Worm (Caenorhabditis elegans) whole organism, L3 larva: ENCODE measurements around the gene nhr-213.

ENCODE experiments used
- aly-2 ChIP-seq: fragments of 150-350 bp; optimal IDR thresholded peaks from 2 replicates; lab custom pipeline; 2014; ENCODE audit warnings: missing biosample characterization, missing genetic modification characterization
- egl-27 ChIP-seq: sonication (generic microtip); optimal IDR thresholded peaks from 4 replicates; lab custom pipeline; 2017; ENCODE audit warnings: missing biosample characterization, missing genetic modification reagents, missing genetic modification characterization
- egl-5 ChIP-seq: fragments of 150-350 bp; optimal IDR thresholded peaks from 2 replicates; lab custom pipeline; 2017; ENCODE audit warnings: missing biosample characterization, missing genetic modification reagents, missing genetic modification characterization, inconsistent platforms
- fos-1 ChIP-seq: fragments of 150-350 bp; optimal IDR thresholded peaks from 2 replicates; lab custom pipeline; 2014; ENCODE audit warnings: missing biosample characterization, missing genetic modification characterization
- nhr-237 ChIP-seq: fragments of 150-350 bp; optimal IDR thresholded peaks from 2 replicates; lab custom pipeline; 2014; ENCODE audit warnings: missing biosample characterization, missing genetic modification characterization
- nhr-25 ChIP-seq: sonication (generic microtip); optimal IDR thresholded peaks from 2 replicates; lab custom pipeline; 2017; ENCODE audit warnings: missing biosample characterization, missing genetic modification characterization
- pqm-1 ChIP-seq: fragments of 150-350 bp; optimal IDR thresholded peaks from 2 replicates; lab custom pipeline; 2017; ENCODE audit warnings: missing biosample characterization, missing genetic modification characterization, inconsistent platforms
- sea-2 ChIP-seq: fragments of 150-350 bp; sonication (generic microtip); optimal IDR thresholded peaks from 4 replicates; lab custom pipeline; 2014; ENCODE audit warnings: missing biosample characterization, missing genetic modification reagents, missing genetic modification characterization
- skn-1 ChIP-seq: fragments of 150-350 bp; optimal IDR thresholded peaks from 2 replicates; lab custom pipeline; 2014; ENCODE audit warnings: missing biosample characterization, missing genetic modification characterization
- tbx-2 ChIP-seq: sonication (generic microtip); optimal IDR thresholded peaks from 2 replicates; lab custom pipeline; 2016; ENCODE audit warnings: mild to moderate bottlenecking, missing genetic modification characterization, missing compliant biosample characterization
- unc-62 ChIP-seq: fragments of 150-350 bp; sonication (generic microtip); optimal IDR thresholded peaks from 4 replicates; lab custom pipeline; 2014; ENCODE audit warnings: missing biosample characterization, missing genetic modification reagents, missing genetic modification characterization
- ztf-11 ChIP-seq: fragments of 150-350 bp; optimal IDR thresholded peaks from 2 replicates; lab custom pipeline; 2014; ENCODE audit warnings: missing biosample characterization, missing genetic modification characterization

DNA sequence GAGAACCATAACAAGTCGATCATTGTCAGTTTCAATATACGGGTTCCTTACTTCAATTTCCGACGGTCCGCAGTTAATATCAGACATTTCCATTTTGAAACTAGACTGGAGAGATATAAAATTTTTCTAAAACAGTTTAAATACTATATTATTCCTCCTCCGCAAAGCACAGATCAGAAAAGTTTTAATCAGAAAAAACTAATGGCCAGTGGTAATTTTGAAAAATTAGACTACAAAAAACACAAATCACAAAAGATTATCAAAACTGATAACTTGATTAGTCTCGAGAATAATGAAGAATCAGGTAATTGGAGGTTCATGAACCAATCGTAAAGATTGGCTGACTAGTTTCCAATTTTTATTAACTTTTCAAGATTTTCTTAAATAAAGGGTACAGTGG lies 10.6 kb downstream of the nhr-213 start, which contains the start of gene T06C12.9:
- no peak for TF ChIP-seq fos-1 (tag; lab: Kevin White, UChicago)
- TF ChIP-seq nhr-25, result no peak
- TF ChIP-seq nhr-237 (tag; lab: Kevin White, UChicago), result no peak
- no peak for TF ChIP-seq ztf-11 (tag; lab: Kevin White, UChicago)
- TF ChIP-seq egl-5 (tag; lab: Kevin White, UChicago), result no peak
- no peak for TF ChIP-seq unc-62 (GFP tag; lab: Kevin White, UChicago)
- TF ChIP-seq pqm-1, result peak; percentile 9
- TF ChIP-seq sea-2 (GFP tag; lab: Kevin White, UChicago), result no peak
- no peak for TF ChIP-seq skn-1 (tag; lab: Kevin White, UChicago)
- TF ChIP-seq aly-2, result no peak
- no peak for TF ChIP-seq tbx-2 (tag; lab: Kevin White, UChicago)
- no peak for TF ChIP-seq egl-27
